Worm (Caenorhabditis elegans): ENCODE data around the gene F01D5.2.

ce11 chrII:14042836-14043604, 44.2 kb upstream of the F01D5.2 start:
- TF ChIP-seq efl-1 (GFP tag; optimal IDR thresholded peaks at IDR 0.05) (no peak), snpc-4 (GFP tag; optimal IDR thresholded peaks at IDR 0.05) (no peak), snpc-4 (tag; optimal IDR thresholded peaks at IDR 0.05) (peak in 1 of 4 experiments; percentile 25)

All from whole organism, young adult.